Worm (Caenorhabditis elegans): Measurements from ENCODE around the gene Y41C4A.12.

ce11 chrIII:11696273-11696672, 30.2 kb downstream of the Y41C4A.12 start, which contains the start of gene Y41C4A.6:
- TF ChIP-seq elt-2 (tag; optimal IDR thresholded peaks at IDR 0.05) (no peak), sdc-2 (tag; optimal IDR thresholded peaks at IDR 0.05) (no peak), pha-4 (tag; optimal IDR thresholded peaks at IDR 0.05) (no peak), fkh-10 (GFP tag; optimal IDR thresholded peaks at IDR 0.05) (no peak), ama-1 (optimal IDR thresholded peaks at IDR 0.05) (no peak), unc-3 (GFP tag; conservative IDR thresholded peaks at IDR 0.05) (no peak), unc-3 (tag; optimal IDR thresholded peaks at IDR 0.05) (no peak), C08G9.2 (tag; optimal IDR thresholded peaks at IDR 0.05) (no peak), ahr-1 (tag; optimal IDR thresholded peaks at IDR 0.05) (no peak), F13H6.1 (tag; optimal IDR thresholded peaks at IDR 0.05) (no peak), ceh-6 (GFP tag; optimal IDR thresholded peaks at IDR 0.05) (no peak), odd-2 (tag; optimal IDR thresholded peaks at IDR 0.05) (no peak)

Data from whole organism, late embryonic.